Fruit fly (Drosophila melanogaster) whole organism, prepupa: ENCODE measurements around the gene CG13716.
A peak's percentile ranks its signal among the peaks of the same experiment; 100 is the strongest.

Experiments
- Blimp-1 ChIP-seq: fragments of 200-800 bp; sonication (Bioruptor generic); optimal IDR thresholded peaks from 3 replicates; lab custom pipeline; 2017; ENCODE audit warnings: missing biosample characterization, missing genetic modification characterization, mild to moderate bottlenecking, moderate library complexity, missing genetic modification reagents
- CG10631 ChIP-seq: fragments of 200-800 bp; sonication (Bioruptor generic); optimal IDR thresholded peaks from 2 replicates; lab custom pipeline; 2016; ENCODE audit warnings: missing biosample characterization, missing genetic modification characterization
- CG11762 ChIP-seq: fragments of 200-800 bp; sonication (Bioruptor generic); optimal IDR thresholded peaks from 3 replicates; lab custom pipeline; 2016; ENCODE audit warnings: missing biosample characterization, missing genetic modification characterization; ENCODE audit not compliant: insufficient read depth
- CG1621 ChIP-seq: fragments of 200-800 bp; sonication (Bioruptor generic); optimal IDR thresholded peaks from 3 replicates; lab custom pipeline; 2018; ENCODE audit warnings: missing biosample characterization, mild to moderate bottlenecking, missing genetic modification characterization
- CG31627 ChIP-seq: fragments of 200-800 bp; sonication (Bioruptor generic); optimal IDR thresholded peaks from 3 replicates; lab custom pipeline; 2016; ENCODE audit warnings: missing biosample characterization, missing genetic modification characterization
- CG32006 ChIP-seq: fragments of 200-800 bp; sonication (Bioruptor generic); optimal IDR thresholded peaks from 3 replicates; lab custom pipeline; 2017; ENCODE audit warnings: missing biosample characterization, mild to moderate bottlenecking, missing genetic modification characterization
- CG6163 ChIP-seq: fragments of 200-800 bp; sonication (Bioruptor generic); IDR thresholded peaks from 3 replicates; pipeline ENCODE4 v1.3.6; 2022; ENCODE audit warnings: missing biosample characterization, missing genetic modification characterization
- CG6276 ChIP-seq: fragments of 200-800 bp; sonication (Bioruptor generic); optimal IDR thresholded peaks from 2 replicates; lab custom pipeline; 2017; ENCODE audit warnings: missing biosample characterization, mild to moderate bottlenecking, missing genetic modification characterization
- CG6792 ChIP-seq: fragments of 200-800 bp; sonication (Bioruptor generic); optimal IDR thresholded peaks from 3 replicates; lab custom pipeline; 2016; ENCODE audit warnings: missing biosample characterization, missing genetic modification characterization
- CG6808 ChIP-seq: fragments of 200-800 bp; sonication (Bioruptor generic); optimal IDR thresholded peaks from 3 replicates; lab custom pipeline; 2017; ENCODE audit warnings: missing biosample characterization, missing genetic modification characterization, mild to moderate bottlenecking, moderate library complexity, missing genetic modification reagents
- CG6854 ChIP-seq: fragments of 200-800 bp; sonication (Bioruptor generic); optimal IDR thresholded peaks from 2 replicates; lab custom pipeline; 2017; ENCODE audit warnings: missing biosample characterization, mild to moderate bottlenecking, missing genetic modification characterization
- CG8119 ChIP-seq: fragments of 200-800 bp; sonication (Bioruptor generic); IDR thresholded peaks from 3 replicates; pipeline ENCODE4 v1.3.6; 2022; ENCODE audit warnings: missing biosample characterization, missing genetic modification characterization
- CG8319 ChIP-seq: fragments of 200-800 bp; sonication (Bioruptor generic); optimal IDR thresholded peaks from 3 replicates; lab custom pipeline; 2016; ENCODE audit warnings: missing biosample characterization, missing genetic modification characterization
- CG8632 ChIP-seq: fragments of 200-800 bp; sonication (Bioruptor generic); optimal IDR thresholded peaks from 3 replicates; lab custom pipeline; 2016; ENCODE audit warnings: missing biosample characterization, missing genetic modification characterization
- CG9139 ChIP-seq: fragments of 200-800 bp; sonication (Bioruptor generic); optimal IDR thresholded peaks from 3 replicates; lab custom pipeline; 2017; ENCODE audit warnings: missing biosample characterization, mild to moderate bottlenecking, missing genetic modification characterization
- Eip75B ChIP-seq: fragments of 200-800 bp; sonication (Bioruptor generic); optimal IDR thresholded peaks from 3 replicates; lab custom pipeline; 2016; ENCODE audit warnings: missing biosample characterization, missing genetic modification characterization
- Ets21C ChIP-seq: fragments of 200-800 bp; sonication (Bioruptor generic); optimal IDR thresholded peaks from 3 replicates; lab custom pipeline; 2016; ENCODE audit warnings: missing biosample characterization, missing genetic modification characterization
- Hr4 ChIP-seq: fragments of 200-800 bp; sonication (Bioruptor generic); optimal IDR thresholded peaks from 3 replicates; lab custom pipeline; 2016; ENCODE audit warnings: missing biosample characterization, missing genetic modification characterization
- Lpt ChIP-seq: fragments of 200-800 bp; sonication (Bioruptor generic); optimal IDR thresholded peaks from 3 replicates; lab custom pipeline; 2016; ENCODE audit warnings: missing biosample characterization, missing genetic modification characterization
- Met ChIP-seq: fragments of 200-800 bp; sonication (Bioruptor generic); optimal IDR thresholded peaks from 3 replicates; lab custom pipeline; 2016; ENCODE audit warnings: missing biosample characterization, missing genetic modification characterization
- OdsH ChIP-seq: fragments of 200-800 bp; sonication (Bioruptor generic); optimal IDR thresholded peaks from 3 replicates; lab custom pipeline; 2016; ENCODE audit warnings: missing biosample characterization, missing genetic modification characterization
- Smox ChIP-seq: fragments of 200-800 bp; sonication (Bioruptor generic); optimal IDR thresholded peaks from 3 replicates; lab custom pipeline; 2016; ENCODE audit warnings: missing biosample characterization, missing genetic modification characterization
- Sox102F ChIP-seq: fragments of 200-800 bp; sonication (Bioruptor generic); optimal IDR thresholded peaks from 2 replicates; lab custom pipeline; 2016; ENCODE audit warnings: missing biosample characterization, mild to moderate bottlenecking, missing genetic modification characterization
- Sox14 ChIP-seq: fragments of 200-800 bp; sonication (Bioruptor generic); optimal IDR thresholded peaks from 3 replicates; lab custom pipeline; 2016; ENCODE audit warnings: missing biosample characterization, missing genetic modification characterization
- acj6 ChIP-seq: fragments of 200-800 bp; sonication (Bioruptor generic); optimal IDR thresholded peaks from 3 replicates; lab custom pipeline; 2016; ENCODE audit warnings: missing biosample characterization, missing genetic modification characterization
- cyc ChIP-seq: fragments of 200-800 bp; sonication (Bioruptor generic); optimal IDR thresholded peaks from 3 replicates; lab custom pipeline; 2016; ENCODE audit warnings: missing biosample characterization, missing genetic modification characterization
- dac ChIP-seq: fragments of 200-800 bp; sonication (Bioruptor generic); optimal IDR thresholded peaks from 2 replicates; lab custom pipeline; 2017; ENCODE audit warnings: missing biosample characterization, mild to moderate bottlenecking, missing genetic modification characterization
- dsx ChIP-seq: fragments of 200-800 bp; optimal IDR thresholded peaks from 3 replicates; lab custom pipeline; 2019; ENCODE audit warnings: missing biosample characterization, mild to moderate bottlenecking, missing genetic modification characterization, moderate library complexity; ENCODE audit not compliant: poor library complexity, severe bottlenecking
- eg ChIP-seq: fragments of 200-800 bp; sonication (Bioruptor generic); IDR thresholded peaks from 3 replicates; pipeline ENCODE4 v1.3.6; 2022; ENCODE audit warnings: missing biosample characterization, missing genetic modification characterization
- fd59A ChIP-seq: fragments of 200-800 bp; sonication (Bioruptor generic); optimal IDR thresholded peaks from 2 replicates; lab custom pipeline; 2017; ENCODE audit warnings: missing biosample characterization, mild to moderate bottlenecking, missing genetic modification characterization, missing genetic modification reagents
- fkh ChIP-seq: fragments of 200-800 bp; sonication (Bioruptor generic); optimal IDR thresholded peaks from 3 replicates; lab custom pipeline; 2017; ENCODE audit warnings: missing biosample characterization, mild to moderate bottlenecking, missing genetic modification characterization, moderate library complexity
- lz ChIP-seq: fragments of 200-800 bp; sonication (Bioruptor generic); optimal IDR thresholded peaks from 3 replicates; lab custom pipeline; 2016; ENCODE audit warnings: missing biosample characterization, missing genetic modification characterization
- net ChIP-seq: fragments of 200-800 bp; sonication (Bioruptor generic); optimal IDR thresholded peaks from 3 replicates; lab custom pipeline; 2016; ENCODE audit warnings: missing biosample characterization, missing genetic modification characterization
- salr ChIP-seq, 2 experiments: fragments of 200-800 bp; sonication (Bioruptor generic); optimal IDR thresholded peaks; 3 replicates each; lab custom pipeline; 2016 to 2018; ENCODE audit warnings: missing biosample characterization in 2 of 2, missing genetic modification characterization in 2 of 2, mild to moderate bottlenecking in 1 of 2
- spab ChIP-seq: fragments of 200-800 bp; sonication (Bioruptor generic); optimal IDR thresholded peaks from 2 replicates; lab custom pipeline; 2017; ENCODE audit warnings: missing biosample characterization, mild to moderate bottlenecking, missing genetic modification characterization, missing genetic modification reagents
- svp ChIP-seq: fragments of 200-800 bp; sonication (Bioruptor generic); peaks from one replicate; lab custom pipeline; 2016; ENCODE audit warnings: missing biosample characterization, missing genetic modification characterization
- topi ChIP-seq: fragments of 200-800 bp; sonication (Bioruptor generic); optimal IDR thresholded peaks from 3 replicates; lab custom pipeline; 2016; ENCODE audit warnings: missing biosample characterization, missing genetic modification characterization
- vri ChIP-seq: fragments of 200-800 bp; sonication (Bioruptor generic); optimal IDR thresholded peaks from 3 replicates; lab custom pipeline; 2016; ENCODE audit warnings: missing biosample characterization, mild to moderate bottlenecking, missing genetic modification characterization

Gene CG13716

DNA sequence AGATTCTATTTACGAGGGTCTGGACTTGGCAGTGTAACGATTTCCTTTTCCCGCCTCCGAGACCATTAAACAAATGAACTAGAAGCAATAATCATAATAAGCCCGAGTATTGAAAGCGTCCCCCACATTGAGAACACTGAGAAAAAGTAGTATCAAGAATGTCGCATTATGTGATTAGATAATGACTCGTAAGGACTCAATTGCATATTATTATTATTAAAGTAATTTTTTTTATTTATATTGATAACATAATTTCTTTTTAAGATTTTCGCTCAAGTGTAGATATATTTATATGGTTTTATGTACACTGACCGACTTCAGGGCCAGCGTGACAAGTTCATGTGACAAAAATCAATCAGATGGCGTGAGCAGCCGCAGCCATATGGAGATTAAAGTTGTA, 31.1 kb downstream of the CG13716 start (continued):
- TF ChIP-seq Lpt (GFP tag; lab: Kevin White, UChicago) (no peak), Ets21C (GFP tag; lab: Kevin White, UChicago) (no peak), CG8319 (no peak), CG6163 (peak; percentile 55; the same call in 1 of the 3 replicates), salr (GFP tag; optimal IDR thresholded peaks at IDR 0.05; lab: Kevin White, UChicago) (no peak), net (GFP tag; lab: Kevin White, UChicago) (no peak), CG31627 (GFP tag; lab: Kevin White, UChicago) (no peak), dac (GFP tag; lab: Kevin White, UChicago) (no peak), Blimp-1 (GFP tag; lab: Kevin White, UChicago) (no peak), Sox102F (no peak), CG11762 (GFP tag; lab: Kevin White, UChicago) (peak; percentile 3), CG10631 (GFP tag; lab: Kevin White, UChicago) (peak; percentile 53), acj6 (GFP tag; lab: Kevin White, UChicago) (peak; percentile 31), CG6792 (peak; percentile 18), dsx (GFP tag; lab: Kevin White, UChicago) (peak; percentile 57), Eip75B (GFP tag; lab: Kevin White, UChicago) (peak; percentile 10), fkh (GFP tag; lab: Kevin White, UChicago) (no peak), topi (GFP tag; lab: Kevin White, UChicago) (no peak), CG32006 (peak; percentile 28), svp (GFP tag; lab: Kevin White, UChicago) (no peak), vri (no peak), fd59A (GFP tag; lab: Kevin White, UChicago) (peak; percentile 8), CG8119 (GFP tag; lab: Robert Waterston, UW) (no peak), Met (GFP tag; lab: Kevin White, UChicago) (no peak), CG6808 (GFP tag; lab: Kevin White, UChicago) (no peak), CG1621 (tag; lab: Kevin White, UChicago) (no peak), Hr4 (GFP tag; lab: Kevin White, UChicago) (no peak)

- no peak for TF ChIP-seq CG8632 (GFP tag; lab: Kevin White, UChicago)
- no peak for TF ChIP-seq Ets21C (GFP tag; lab: Kevin White, UChicago)
- TF ChIP-seq spab (GFP tag; lab: Kevin White, UChicago), result no peak
- no peak for TF ChIP-seq CG6792
- TF ChIP-seq eg (GFP tag; lab: Robert Waterston, UW), result no peak
- no peak for TF ChIP-seq CG9139 (GFP tag; lab: Kevin White, UChicago)
- no peak for TF ChIP-seq Blimp-1 (GFP tag; lab: Kevin White, UChicago)
- TF ChIP-seq CG6276 (GFP tag; lab: Kevin White, UChicago), result no peak
- TF ChIP-seq Lpt (GFP tag; lab: Kevin White, UChicago), result no peak
- no peak for TF ChIP-seq lz (GFP tag; lab: Kevin White, UChicago)
Observed at dm6 chr3L:4602333-4602732, 32.3 kb downstream of the CG13716 start.

DNA sequence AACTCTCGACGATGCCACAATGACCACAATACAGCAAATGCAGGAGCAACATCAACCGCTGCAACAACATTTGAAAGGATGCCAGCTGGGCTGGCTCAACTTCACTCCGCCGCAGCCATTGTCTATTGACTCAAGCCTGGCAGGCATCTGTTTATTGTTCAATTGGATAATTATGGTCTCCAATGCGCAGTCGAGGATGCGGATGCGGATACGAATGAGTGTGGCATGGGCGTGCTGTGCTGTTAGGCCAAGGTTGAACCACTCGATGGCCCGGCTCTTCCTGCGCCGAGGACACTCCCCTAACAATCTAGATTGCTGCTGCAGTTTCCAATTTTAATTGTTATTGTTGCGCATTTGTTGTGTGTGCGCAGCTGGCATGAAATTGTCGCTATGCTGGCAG, 34.8 kb downstream of the CG13716 start:
- TF ChIP-seq CG6792 (no peak), CG8632 (GFP tag; lab: Kevin White, UChicago) (no peak), salr (GFP tag; optimal IDR thresholded peaks at IDR 0.05; lab: Kevin White, UChicago) (no peak), CG6163 (no peak), CG6854 (no peak), Smox (GFP tag; lab: Kevin White, UChicago) (no peak), Sox14 (GFP tag; lab: Kevin White, UChicago) (no peak), dsx (GFP tag; lab: Kevin White, UChicago) (no peak), OdsH (GFP tag; lab: Kevin White, UChicago) (no peak), Lpt (GFP tag; lab: Kevin White, UChicago) (no peak), vri (no peak), cyc (GFP tag; lab: Kevin White, UChicago) (no peak), Met (GFP tag; lab: Kevin White, UChicago) (no peak), CG6276 (GFP tag; lab: Kevin White, UChicago) (no peak), acj6 (GFP tag; lab: Kevin White, UChicago) (no peak)
